Worm (Caenorhabditis elegans): Measurements from ENCODE around the gene frm-7.

DNA sequence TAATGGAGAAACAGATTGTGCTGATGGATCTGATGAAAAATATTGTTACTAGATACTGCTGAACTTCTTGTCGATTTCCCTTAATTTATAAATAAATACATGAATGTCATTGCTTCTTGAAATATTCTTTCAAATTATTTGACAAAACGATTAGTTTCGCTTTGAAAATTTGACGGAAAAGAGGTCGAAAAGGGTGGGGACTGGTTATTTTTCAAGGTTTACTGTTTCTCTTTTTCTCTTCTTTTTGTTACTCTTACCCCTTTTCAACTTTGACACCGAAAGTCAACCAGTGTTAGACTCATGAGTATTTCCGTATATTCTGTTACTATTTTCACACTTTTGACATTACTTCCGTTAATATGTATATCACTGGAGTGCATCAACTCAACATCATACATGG, 46.9 kb upstream of the frm-7 start, which contains the start of gene T04H1.12:
- TF ChIP-seq pqm-1 (tag; optimal IDR thresholded peaks at IDR 0.05), result no peak
- no peak for TF ChIP-seq che-1 (tag; optimal IDR thresholded peaks at IDR 0.05)
- TF ChIP-seq Y22D7AL.16 (tag; optimal IDR thresholded peaks at IDR 0.05), result no peak
- no peak for TF ChIP-seq nhr-11 (tag; optimal IDR thresholded peaks at IDR 0.05)
- no peak for TF ChIP-seq madf-2 (tag; optimal IDR thresholded peaks at IDR 0.05)
- TF ChIP-seq ceh-45 (GFP tag; IDR thresholded peaks at IDR 0.05), result no peak
- no peak for TF ChIP-seq pha-2 (tag; optimal IDR thresholded peaks at IDR 0.05)
- TF ChIP-seq fkh-10 (GFP tag; optimal IDR thresholded peaks at IDR 0.05), result no peak
- no peak for TF ChIP-seq tbx-2 (tag; optimal IDR thresholded peaks at IDR 0.05)
- TF ChIP-seq ceh-14 (tag; optimal IDR thresholded peaks at IDR 0.05), result no peak
